Worm (Caenorhabditis elegans) whole organism, L4 larva: ENCODE data around the gene srx-77.
"Not testable (repeated sequence)": the region's sequence is repeated elsewhere in the genome, so short reads cannot be mapped to it uniquely, and the experiment has no call there.

Experiments used
- D1046.2 ChIP-seq: fragments of 200-800 bp; sonication (Bioruptor generic); IDR thresholded peaks from 2 replicates; pipeline ENCODE4 v1.3.6; 2022; ENCODE audit warnings: missing genetic modification characterization, missing compliant biosample characterization
- F44E2.7 ChIP-seq: fragments of 200-800 bp; sonication (Bioruptor generic); IDR thresholded peaks from 2 replicates; pipeline ENCODE4 v2.1.2; 2022; ENCODE audit warnings: missing genetic modification characterization, missing compliant biosample characterization
- T20F7.1 ChIP-seq: fragments of 200-800 bp; sonication (Bioruptor generic); optimal IDR thresholded peaks from 2 replicates; lab custom pipeline; 2018; ENCODE audit warnings: mild to moderate bottlenecking, missing genetic modification characterization, missing compliant biosample characterization
- T26A8.4 ChIP-seq: fragments of 200-800 bp; sonication (Bioruptor generic); IDR thresholded peaks from 2 replicates; pipeline ENCODE4 v1.3.6; 2022; ENCODE audit warnings: missing genetic modification characterization, missing compliant biosample characterization
- Y105C5A.15 ChIP-seq: fragments of 200-800 bp; sonication (Bioruptor generic); IDR thresholded peaks from 2 replicates; pipeline ENCODE4 v1.3.6; 2022; ENCODE audit warnings: missing genetic modification characterization, missing compliant biosample characterization
- ZK337.2 ChIP-seq: fragments of 200-800 bp; sonication (Bioruptor generic); IDR thresholded peaks from 2 replicates; pipeline ENCODE4 v1.3.6; 2022; ENCODE audit warnings: missing genetic modification reagents, missing genetic modification characterization, missing compliant biosample characterization
- arid-1 ChIP-seq: fragments of 200-800 bp; sonication (Bioruptor generic); conservative IDR thresholded peaks from 2 replicates; pipeline ENCODE4 v1.3.6; 2022; ENCODE audit warnings: missing genetic modification reagents, missing genetic modification characterization, missing compliant biosample characterization
- ceh-82 ChIP-seq: sonication (generic microtip); optimal IDR thresholded peaks from 2 replicates; lab custom pipeline; 2017; ENCODE audit warnings: missing biosample characterization, missing genetic modification characterization
- daf-16 ChIP-seq, 3 experiments: sonication (generic microtip); optimal IDR thresholded peaks; 2 replicates each; lab custom pipeline; 2016 to 2017; ENCODE audit warnings: missing genetic modification characterization in 3 of 3, missing genetic modification reagents in 3 of 3, mild to moderate bottlenecking in 2 of 3, missing compliant biosample characterization in 2 of 3, missing biosample characterization in 1 of 3, moderate library complexity in 1 of 3
- daf-8 ChIP-seq: fragments of 200-800 bp; sonication (Bioruptor generic); IDR thresholded peaks from 2 replicates; pipeline ENCODE4 v1.3.6; 2022; ENCODE audit warnings: missing genetic modification characterization, missing compliant biosample characterization
- dmd-6 ChIP-seq: fragments of 200-800 bp; sonication (Bioruptor generic); IDR thresholded peaks from 2 replicates; pipeline ENCODE4 v1.3.6; 2022; ENCODE audit warnings: missing genetic modification reagents, missing genetic modification characterization, missing compliant biosample characterization
- dmd-8 ChIP-seq: fragments of 200-800 bp; sonication (Bioruptor generic); IDR thresholded peaks from 2 replicates; pipeline ENCODE4 v1.3.6; 2022; ENCODE audit warnings: missing genetic modification characterization, missing compliant biosample characterization
- dpl-1 ChIP-seq: fragments of 150-350 bp; optimal IDR thresholded peaks from 2 replicates; lab custom pipeline; 2014; ENCODE audit warnings: missing biosample characterization, missing genetic modification reagents, missing genetic modification characterization
- dve-1 ChIP-seq: sonication (generic microtip); optimal IDR thresholded peaks from 2 replicates; lab custom pipeline; 2017; ENCODE audit warnings: antibody characterized with exemption, mild to moderate bottlenecking, missing genetic modification characterization, missing compliant biosample characterization; ENCODE audit not compliant: insufficient read depth
- egl-43 ChIP-seq: fragments of 200-800 bp; sonication (Bioruptor generic); IDR thresholded peaks from 2 replicates; pipeline ENCODE4 v1.3.6; 2022; ENCODE audit warnings: missing genetic modification reagents, missing genetic modification characterization, missing compliant biosample characterization
- hlh-11 ChIP-seq: fragments of 200-800 bp; sonication (Bioruptor generic); optimal IDR thresholded peaks from 2 replicates; lab custom pipeline; 2018; ENCODE audit warnings: mild to moderate bottlenecking, missing genetic modification characterization, missing compliant biosample characterization
- hlh-30 ChIP-seq: sonication (generic microtip); optimal IDR thresholded peaks from 2 replicates; lab custom pipeline; 2017; ENCODE audit warnings: antibody characterized with exemption, mild to moderate bottlenecking, missing genetic modification characterization, missing compliant biosample characterization; ENCODE audit not compliant: insufficient read depth
- lim-7 ChIP-seq: fragments of 200-800 bp; sonication (Bioruptor generic); IDR thresholded peaks from 2 replicates; pipeline ENCODE4 v1.3.6; 2022; ENCODE audit warnings: missing genetic modification characterization, missing compliant biosample characterization
- lin-38 ChIP-seq: fragments of 200-800 bp; sonication (Bioruptor generic); IDR thresholded peaks from 2 replicates; pipeline ENCODE4 v1.3.6; 2022; ENCODE audit warnings: missing genetic modification reagents, missing genetic modification characterization, missing compliant biosample characterization
- madf-5 ChIP-seq, 2 experiments: fragments of 200-800 bp; sonication (Bioruptor generic); IDR thresholded peaks; 2 replicates each; pipeline ENCODE4 v1.3.6; 2022; ENCODE audit warnings: missing compliant biosample characterization in 2 of 2, missing genetic modification characterization in 2 of 2
- mdt-29 ChIP-seq: fragments of 200-800 bp; sonication (Bioruptor generic); IDR thresholded peaks from 2 replicates; pipeline ENCODE4 v1.3.6; 2022; ENCODE audit warnings: missing genetic modification reagents, missing genetic modification characterization, missing compliant biosample characterization
- mep-1 ChIP-seq: fragments of 150-350 bp; sonication (generic microtip); optimal IDR thresholded peaks from 3 replicates; lab custom pipeline; 2014; ENCODE audit warnings: missing biosample characterization, missing genetic modification characterization
- mxl-3 ChIP-seq: fragments of 200-800 bp; sonication (Bioruptor generic); optimal IDR thresholded peaks from 2 replicates; lab custom pipeline; 2018; ENCODE audit warnings: mild to moderate bottlenecking, missing genetic modification characterization, missing compliant biosample characterization
- nhr-10 ChIP-seq: fragments of 150-350 bp; optimal IDR thresholded peaks from 2 replicates; lab custom pipeline; 2014; ENCODE audit warnings: missing biosample characterization, missing genetic modification characterization
- nhr-28 ChIP-seq: fragments of 150-350 bp; optimal IDR thresholded peaks from 2 replicates; lab custom pipeline; 2014; ENCODE audit warnings: missing biosample characterization, missing genetic modification characterization
- nhr-41 ChIP-seq: fragments of 200-800 bp; sonication (Bioruptor generic); IDR thresholded peaks from 2 replicates; pipeline ENCODE4 v1.3.6; 2022; ENCODE audit warnings: missing genetic modification reagents, missing genetic modification characterization, missing compliant biosample characterization
- nhr-6 ChIP-seq: fragments of 150-350 bp; optimal IDR thresholded peaks from 2 replicates; lab custom pipeline; 2014; ENCODE audit warnings: missing biosample characterization, missing genetic modification characterization
- nhr-76 ChIP-seq: fragments of 150-350 bp; optimal IDR thresholded peaks from 2 replicates; lab custom pipeline; 2014; ENCODE audit warnings: missing biosample characterization, missing genetic modification characterization
- pha-4 ChIP-seq, 2 experiments: fragments of 150-350 bp in 1 of 2; fragments of 200-800 bp in 1 of 2; sonication (Bioruptor generic) in 1 of 2; IDR thresholded peaks in 1 of 2; optimal IDR thresholded peaks in 1 of 2; 2 replicates each; pipeline versions ENCODE4 v1.3.6 to Lab custom; 2014 to 2022; ENCODE audit warnings: missing genetic modification characterization in 2 of 2, missing genetic modification reagents in 2 of 2, missing biosample characterization in 1 of 2, missing compliant biosample characterization in 1 of 2
- php-3 ChIP-seq: fragments of 200-800 bp; sonication (Bioruptor generic); IDR thresholded peaks from 2 replicates; pipeline ENCODE4 v1.3.6; 2022; ENCODE audit warnings: missing genetic modification reagents, missing genetic modification characterization, missing compliant biosample characterization
- pqm-1 ChIP-seq: sonication (generic microtip); optimal IDR thresholded peaks from 2 replicates; lab custom pipeline; 2017; ENCODE audit warnings: missing biosample characterization, missing genetic modification characterization
- sdz-12 ChIP-seq: fragments of 200-800 bp; sonication (Bioruptor generic); optimal IDR thresholded peaks from 2 replicates; lab custom pipeline; 2018; ENCODE audit warnings: mild to moderate bottlenecking, missing genetic modification characterization, missing compliant biosample characterization
- set-16 ChIP-seq: fragments of 200-800 bp; sonication (Bioruptor generic); IDR thresholded peaks from 2 replicates; pipeline ENCODE4 v1.3.6; 2022; ENCODE audit warnings: missing genetic modification reagents, missing genetic modification characterization, missing compliant biosample characterization
- snpc-1.2 ChIP-seq: fragments of 200-800 bp; sonication (Bioruptor generic); IDR thresholded peaks from 2 replicates; pipeline ENCODE4 v1.3.6; 2022; ENCODE audit warnings: missing genetic modification reagents, missing genetic modification characterization, missing compliant biosample characterization
- tag-97 ChIP-seq: fragments of 200-800 bp; sonication (Bioruptor generic); IDR thresholded peaks from 2 replicates; pipeline ENCODE4 v1.3.6; 2022; ENCODE audit warnings: missing genetic modification characterization, missing compliant biosample characterization
- tra-1 ChIP-seq: fragments of 200-800 bp; sonication (Bioruptor generic); IDR thresholded peaks from 2 replicates; pipeline ENCODE4 v1.3.6; 2022; ENCODE audit warnings: missing genetic modification reagents, missing genetic modification characterization, missing compliant biosample characterization
- unc-130 ChIP-seq: sonication (generic microtip); optimal IDR thresholded peaks from 2 replicates; lab custom pipeline; 2016; ENCODE audit warnings: missing genetic modification reagents, missing genetic modification characterization, missing compliant biosample characterization
- unc-62 ChIP-seq, 3 experiments: fragments of 150-350 bp in 1 of 3; sonication (generic microtip); optimal IDR thresholded peaks in 2 of 3; peaks in 1 of 3; 1 replicate in 1 of 3; 2 replicates in 2 of 3; lab custom pipeline; 2014 to 2017; ENCODE audit warnings: missing biosample characterization in 3 of 3, missing genetic modification characterization in 3 of 3, missing genetic modification reagents in 3 of 3, missing genotype in 1 of 3
- vab-7 ChIP-seq: fragments of 200-800 bp; sonication (Bioruptor generic); IDR thresholded peaks from 2 replicates; pipeline ENCODE4 v1.3.6; 2022; ENCODE audit warnings: missing genetic modification reagents, missing genetic modification characterization, missing compliant biosample characterization
- zfp-3 ChIP-seq: fragments of 200-800 bp; sonication (Bioruptor generic); conservative IDR thresholded peaks from 2 replicates; pipeline ENCODE4 v1.3.6; 2022; ENCODE audit warnings: missing genetic modification reagents, missing genetic modification characterization, missing compliant biosample characterization
- zip-2 ChIP-seq: fragments of 150-350 bp; optimal IDR thresholded peaks from 2 replicates; lab custom pipeline; 2014; ENCODE audit warnings: missing biosample characterization, missing genetic modification characterization
- ztf-7 ChIP-seq: fragments of 150-350 bp; optimal IDR thresholded peaks from 2 replicates; lab custom pipeline; 2014; ENCODE audit warnings: missing biosample characterization, missing genetic modification characterization

Gene srx-77

DNA sequence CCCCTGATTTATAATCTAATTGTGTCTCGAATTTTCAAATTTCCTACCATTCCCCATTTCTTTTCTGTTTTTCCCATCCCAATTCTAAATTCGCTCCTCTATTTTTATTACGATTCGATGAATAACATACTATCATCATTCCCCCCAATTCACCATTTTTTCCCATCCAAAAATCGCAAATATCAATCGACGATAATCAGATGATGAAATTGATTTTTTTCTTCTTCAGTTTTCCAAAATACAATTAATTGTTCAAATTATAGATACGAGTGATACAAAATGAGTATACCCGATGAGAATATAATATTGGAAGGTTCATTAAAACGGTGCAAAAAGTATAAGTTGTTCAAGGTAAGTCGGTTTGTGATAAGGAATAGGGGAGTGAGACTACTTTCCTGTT is 25.8 kb downstream of the srx-77 start, which contains the start of gene soc-1:
TSS of gene soc-1 (plus strand) at position 262 of the 400 bp plus-strand sequence.
- TF ChIP-seq ztf-7: peak; percentile 76
- peak; percentile 8 for TF ChIP-seq dve-1 (tag; lab: Kevin White, UChicago)
- TF ChIP-seq nhr-6: no peak
- TF ChIP-seq, all 104 proteins: peak for 2

DNA sequence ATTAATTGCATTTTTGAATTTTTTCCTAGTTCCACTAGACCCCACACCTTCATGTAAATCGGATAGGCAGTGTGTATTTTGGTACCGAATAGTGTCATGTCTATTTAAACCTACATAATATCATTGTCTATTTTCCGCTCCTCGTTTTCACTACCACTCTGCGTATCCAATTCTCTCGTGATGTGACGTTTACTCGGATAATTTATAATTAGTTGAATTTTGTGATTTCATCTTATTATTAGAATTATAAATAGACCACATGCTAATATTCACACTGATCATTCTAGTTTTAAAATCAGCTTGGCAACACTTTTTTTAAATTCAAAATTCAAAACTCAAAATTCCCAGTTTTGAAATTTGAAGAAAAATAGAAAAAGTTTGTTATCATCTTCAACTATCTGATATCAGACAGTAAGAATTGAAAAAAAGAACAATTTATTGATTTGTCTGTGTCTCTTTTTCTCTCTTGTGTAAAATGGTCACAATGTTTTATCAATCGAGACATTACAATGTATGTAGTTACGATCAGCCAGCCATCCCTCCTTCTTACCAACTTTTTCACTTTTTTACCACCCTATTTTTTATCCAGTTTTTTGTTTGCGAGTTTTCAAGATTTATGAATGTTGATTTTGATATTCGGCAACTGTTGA is 27.9 kb downstream of the srx-77 start:
- peak; percentile 23 for TF ChIP-seq mep-1 (tag; lab: Kevin White, UChicago)
- no peak for TF ChIP-seq sdz-12 (GFP tag; lab: Kevin White, UChicago)
- TF ChIP-seq pqm-1 (tag; lab: Kevin White, UChicago): peak; percentile 49
- no peak for TF ChIP-seq mxl-3 (GFP tag; lab: Kevin White, UChicago)
- TF ChIP-seq daf-16 (GFP tag; optimal IDR thresholded peaks at IDR 0.05; lab: Kevin White, UChicago): no peak
- TF ChIP-seq daf-16 (tag; optimal IDR thresholded peaks at IDR 0.05; lab: Kevin White, UChicago): peak; percentile 69
- TF ChIP-seq nhr-76 (tag; lab: Kevin White, UChicago): no peak
- TF ChIP-seq ceh-82 (tag; lab: Kevin White, UChicago): no peak
- peak; percentile 63 for TF ChIP-seq nhr-28 (tag; lab: Kevin White, UChicago)
- TF ChIP-seq zip-2: no peak
- TF ChIP-seq nhr-41 (GFP tag; lab: Robert Waterston, UW): no peak
- peak; percentile 64 for TF ChIP-seq dve-1 (tag; lab: Kevin White, UChicago)
- TF ChIP-seq hlh-30 (tag; lab: Kevin White, UChicago): peak; percentile 58
- no peak for TF ChIP-seq zfp-3 (GFP tag; lab: Robert Waterston, UW)
- no peak for TF ChIP-seq unc-130 (GFP tag; lab: Kevin White, UChicago)
- no peak for TF ChIP-seq madf-5 (GFP tag; IDR thresholded peaks at IDR 0.05; lab: Robert Waterston, UW)
- peak; percentile 14 for TF ChIP-seq hlh-11 (tag; lab: Kevin White, UChicago)
- no peak for TF ChIP-seq unc-62 (GFP tag; optimal IDR thresholded peaks at IDR 0.05 in 1 of 2; lab: Kevin White, UChicago)
- TF ChIP-seq unc-62 (tag; optimal IDR thresholded peaks at IDR 0.05; lab: Kevin White, UChicago): no peak

DNA sequence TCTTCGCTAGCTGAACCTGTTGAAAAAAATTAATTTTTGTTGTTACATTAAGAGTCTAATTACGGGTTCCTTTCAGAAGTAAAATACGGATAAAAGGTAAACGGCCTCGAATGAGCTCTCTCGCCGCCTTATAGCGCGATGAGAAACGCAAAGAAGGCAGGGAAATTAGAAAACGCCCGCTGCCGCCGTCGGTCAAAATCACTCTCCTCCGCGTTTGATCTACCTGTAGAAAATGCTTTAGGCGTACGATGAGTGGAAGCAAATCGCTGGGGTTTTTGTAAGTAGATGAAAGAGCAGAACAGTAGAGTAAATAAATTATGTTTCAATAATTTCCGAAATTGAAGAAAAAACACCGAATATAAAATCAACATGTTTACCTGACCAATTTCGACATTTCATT is 31.4 kb downstream of the srx-77 start:
- TF ChIP-seq dpl-1 (GFP tag; lab: Kevin White, UChicago) (no peak), tag-97 (GFP tag; lab: Robert Waterston, UW) (no peak), zfp-3 (GFP tag; lab: Robert Waterston, UW) (no peak), arid-1 (GFP tag; lab: Robert Waterston, UW) (no peak), dmd-6 (GFP tag; lab: Robert Waterston, UW) (no peak), T20F7.1 (GFP tag; lab: Kevin White, UChicago) (no peak), nhr-10 (no peak), lim-7 (GFP tag; lab: Robert Waterston, UW) (no peak)

DNA sequence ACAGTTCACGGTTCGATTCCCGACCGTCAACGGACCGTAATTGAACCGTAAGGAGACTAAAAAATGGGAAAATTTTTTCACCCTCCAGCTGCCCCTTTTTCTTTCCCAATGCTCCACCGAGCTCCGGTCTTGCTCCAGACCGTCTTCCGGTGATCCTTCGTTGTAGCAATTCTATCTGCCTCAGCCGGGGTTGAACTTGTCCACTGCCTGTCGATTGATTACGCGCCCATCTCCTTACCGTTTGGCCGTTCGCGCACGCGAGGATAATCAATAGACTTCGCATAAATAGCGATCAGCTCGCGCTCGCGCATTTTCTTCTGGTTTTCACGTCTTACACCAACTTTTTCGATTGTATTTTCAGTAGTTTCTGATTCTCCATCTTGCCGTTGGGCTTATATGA is 35.7 kb downstream of the srx-77 start:
- TF ChIP-seq snpc-1.2 (GFP tag; lab: Robert Waterston, UW): peak; percentile 82
- 0 out of 2 replicates have a peak, but pooled peaks have one; percentile 29 for TF ChIP-seq D1046.2 (GFP tag; lab: Robert Waterston, UW)
- 0 out of 2 replicates have a peak, but pooled peaks have one; percentile 51 for TF ChIP-seq tra-1
- peak; percentile 58 for TF ChIP-seq set-16 (GFP tag; lab: Robert Waterston, UW)
- TF ChIP-seq php-3 (GFP tag; lab: Robert Waterston, UW): peak; percentile 50; the same call in 1 of the 2 replicates
- TF ChIP-seq pha-4 (GFP tag; IDR thresholded peaks at IDR 0.05; lab: Robert Waterston, UW): peak; percentile 79
- TF ChIP-seq pha-4 (tag; optimal IDR thresholded peaks at IDR 0.05; lab: Kevin White, UChicago): not testable (repeated sequence)
- TF ChIP-seq T26A8.4: 0 out of 2 replicates have a peak, but pooled peaks have one; percentile 22
- TF ChIP-seq vab-7 (GFP tag; lab: Robert Waterston, UW): peak; percentile 79
- peak; percentile 95 for TF ChIP-seq egl-43 (GFP tag; lab: Robert Waterston, UW)
- peak; percentile 64; the same call in 1 of the 2 replicates for TF ChIP-seq ZK337.2
- 0 out of 2 replicates have a peak, but pooled peaks have one; percentile 29 for TF ChIP-seq daf-8 (GFP tag; lab: Robert Waterston, UW)
- TF ChIP-seq dmd-6 (GFP tag; lab: Robert Waterston, UW): 0 out of 2 replicates have a peak, but pooled peaks have one; percentile 16
- peak; percentile 83; the same call in 1 of the 2 replicates for TF ChIP-seq Y105C5A.15
- TF ChIP-seq dmd-8 (GFP tag; lab: Robert Waterston, UW): peak; percentile 96
- peak; percentile 64; the same call in 1 of the 2 replicates for TF ChIP-seq nhr-41 (GFP tag; lab: Robert Waterston, UW)
- 0 out of 2 replicates have a peak, but pooled peaks have one; percentile 28 for TF ChIP-seq mdt-29 (GFP tag; lab: Robert Waterston, UW)
- peak; percentile 87; the same call in 1 of the 2 replicates for TF ChIP-seq F44E2.7 (GFP tag; lab: Robert Waterston, UW)
- TF ChIP-seq madf-5 (GFP tag; IDR thresholded peaks at IDR 0.05; lab: Robert Waterston, UW): peak; percentile 44 to 89; a peak in 3 of 4 replicates
- peak; percentile 77 for TF ChIP-seq lin-38 (GFP tag; lab: Robert Waterston, UW)
